Fruit fly (Drosophila melanogaster) Kc167 (cell line): ENCODE measurements around the gene CG34244.

ENCODE experiments used
- Myc ChIP-seq: fragments of >200 bp; optimal IDR thresholded peaks from 2 replicates; lab custom pipeline; 2017; ENCODE audit warnings: missing external identifiers
- Sin3A ChIP-seq: fragments of >200 bp; optimal IDR thresholded peaks from 2 replicates; lab custom pipeline; 2018; ENCODE audit warnings: missing external identifiers
- h ChIP-seq: fragments of >200 bp; optimal IDR thresholded peaks from 3 replicates; lab custom pipeline; 2018; ENCODE audit warnings: missing external identifiers
- insv ChIP-seq: fragments of >200 bp; optimal IDR thresholded peaks from 3 replicates; lab custom pipeline; 2018; ENCODE audit warnings: missing external identifiers
- psq ChIP-seq: fragments of >200 bp; optimal IDR thresholded peaks from 2 replicates; lab custom pipeline; 2017; ENCODE audit warnings: missing external identifiers
- ttk ChIP-seq: sonication (Bioruptor generic); optimal IDR thresholded peaks from 2 replicates; lab custom pipeline; 2017; ENCODE audit warnings: missing external identifiers

The CG34244 gene

DNA sequence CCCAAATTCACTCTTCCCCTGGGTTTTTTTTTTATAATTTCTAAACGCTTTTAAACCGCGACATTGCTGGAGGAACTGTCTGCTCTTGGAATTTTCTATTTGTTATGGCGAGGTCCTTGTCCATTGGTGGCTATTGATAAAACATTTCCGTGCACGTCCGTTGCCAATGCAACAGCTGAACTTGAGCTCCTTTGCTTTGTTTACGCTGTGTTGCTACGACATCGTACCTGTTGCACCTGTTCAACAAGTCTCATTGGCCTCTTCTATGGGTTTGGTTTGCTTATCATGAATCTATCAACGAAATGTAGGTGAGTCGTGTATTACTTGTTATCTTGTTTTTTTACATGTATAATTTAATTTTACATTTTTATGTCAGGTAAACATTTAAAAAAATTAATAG is 46.3 kb downstream of the CG34244 start, which contains the start of gene nan:
Gene nan (minus strand): TSS at position 218 of the 400 bp plus-strand sequence.
- TF ChIP-seq h (lab: Kevin White, UChicago) (no peak), ttk (lab: Kevin White, UChicago) (no peak), insv (lab: Kevin White, UChicago) (no peak), Sin3A (lab: Kevin White, UChicago) (no peak), Myc (lab: Kevin White, UChicago) (no peak), psq (no peak)
